Worm (Caenorhabditis elegans): ENCODE data around the gene nspd-7.

- TF ChIP-seq ceh-32 (tag; optimal IDR thresholded peaks at IDR 0.05; ENCODE audit: poor library complexity) (no peak), dmd-8 (GFP tag; IDR thresholded peaks at IDR 0.05) (no peak), nhr-28 (tag; optimal IDR thresholded peaks at IDR 0.05) (peak; percentile 50), dmd-9 (GFP tag; IDR thresholded peaks at IDR 0.05) (no peak)
Observed at ce11 chrIV:10250577-10251075, 18.4 kb downstream of the nspd-7 start, which contains the start of gene daf-14.

Data from whole organism, L4 larva.